Fruit fly (Drosophila melanogaster): ENCODE data around the gene CG10019.

CG10019 gene

dm6 chr2L:3789290-3790067 is 59.2 kb downstream of the CG10019 start (continued):
- TF ChIP-seq CG6792 (GFP tag; optimal IDR thresholded peaks at IDR 0.05) (peak; percentile 55), esn (GFP tag; optimal IDR thresholded peaks at IDR 0.05) (peak; percentile 76), Eip78C (GFP tag) (peak; percentile 89), CG7368 (GFP tag; optimal IDR thresholded peaks at IDR 0.05) (peak; percentile 43), Ets21C (GFP tag; optimal IDR thresholded peaks at IDR 0.05) (no peak), CG34406 (GFP tag; optimal IDR thresholded peaks at IDR 0.05) (peak; percentile 59), svp (GFP tag) (peak; percentile 69), Hr4 (GFP tag; optimal IDR thresholded peaks at IDR 0.05) (no peak), vri (GFP tag; optimal IDR thresholded peaks at IDR 0.05) (peak; percentile 30), CG3919 (GFP tag; optimal IDR thresholded peaks at IDR 0.05) (no peak), dsx (GFP tag; optimal IDR thresholded peaks at IDR 0.05; ENCODE audit: poor library complexity, severe bottlenecking) (no peak), lz (GFP tag; optimal IDR thresholded peaks at IDR 0.05) (peak; percentile 51), Sox14 (GFP tag; optimal IDR thresholded peaks at IDR 0.05) (peak; percentile 9), CG4318 (GFP tag; optimal IDR thresholded peaks at IDR 0.05) (peak; percentile 56), cyc (GFP tag; optimal IDR thresholded peaks at IDR 0.05) (peak; percentile 34), CG6808 (GFP tag; optimal IDR thresholded peaks at IDR 0.05) (no peak), topi (GFP tag; optimal IDR thresholded peaks at IDR 0.05) (no peak), Gug (GFP tag; IDR thresholded peaks at IDR 0.05) (peak; percentile 54; the same call in 1 of the 2 replicates), ss (GFP tag; optimal IDR thresholded peaks at IDR 0.05) (peak in 1 of 2 experiments; percentile 29), Hr39 (GFP tag; optimal IDR thresholded peaks at IDR 0.05) (no peak)

- peak; percentile 95 for TF ChIP-seq svp (GFP tag)
- TF ChIP-seq vri (GFP tag; optimal IDR thresholded peaks at IDR 0.05), result peak; percentile 92
- no peak for TF ChIP-seq pdm3 (GFP tag; optimal IDR thresholded peaks at IDR 0.05)
Observed at dm6 chr2L:3791629-3792028, 61.4 kb downstream of the CG10019 start.

dm6 chr2L:3802818-3803456 is 72.7 kb downstream of the CG10019 start:
- TF ChIP-seq vri (GFP tag; optimal IDR thresholded peaks at IDR 0.05) (peak; percentile 13), Eip78C (GFP tag) (peak; percentile 89), dsx (GFP tag; optimal IDR thresholded peaks at IDR 0.05; ENCODE audit: poor library complexity, severe bottlenecking) (peak; percentile 53), achi (GFP tag; optimal IDR thresholded peaks at IDR 0.05) (peak; percentile 66), lz (GFP tag; optimal IDR thresholded peaks at IDR 0.05) (peak; percentile 75), CG32006 (GFP tag; optimal IDR thresholded peaks at IDR 0.05) (peak; percentile 79), CG3919 (GFP tag; optimal IDR thresholded peaks at IDR 0.05) (peak; percentile 7), acj6 (GFP tag; optimal IDR thresholded peaks at IDR 0.05) (peak; percentile 76), Eip75B (GFP tag; optimal IDR thresholded peaks at IDR 0.05) (no peak), esn (GFP tag; optimal IDR thresholded peaks at IDR 0.05) (peak; percentile 81), CG16779 (tag; optimal IDR thresholded peaks at IDR 0.05) (no peak), CG6808 (GFP tag; optimal IDR thresholded peaks at IDR 0.05) (peak; percentile 55), svp (GFP tag) (no peak), CG4318 (GFP tag; optimal IDR thresholded peaks at IDR 0.05) (peak; percentile 40), Hr38 (GFP tag; optimal IDR thresholded peaks at IDR 0.05) (no peak), fd59A (GFP tag; optimal IDR thresholded peaks at IDR 0.05) (peak; percentile 42), Sox14 (GFP tag; optimal IDR thresholded peaks at IDR 0.05) (peak; percentile 31), CG10631 (GFP tag; optimal IDR thresholded peaks at IDR 0.05) (peak; percentile 65), CG9139 (GFP tag; optimal IDR thresholded peaks at IDR 0.05) (no peak), CG31627 (GFP tag; optimal IDR thresholded peaks at IDR 0.05) (peak; percentile 63), CG6792 (GFP tag; optimal IDR thresholded peaks at IDR 0.05) (no peak), spab (GFP tag; optimal IDR thresholded peaks at IDR 0.05) (no peak), CG6276 (GFP tag; optimal IDR thresholded peaks at IDR 0.05) (peak; percentile 57), CG10669 (GFP tag; optimal IDR thresholded peaks at IDR 0.05) (peak; percentile 8), OdsH (GFP tag; optimal IDR thresholded peaks at IDR 0.05) (peak; percentile 32), ss (GFP tag; optimal IDR thresholded peaks at IDR 0.05) (peak in 1 of 2 experiments; percentile 5), CG6163 (GFP tag; IDR thresholded peaks at IDR 0.05) (peak; percentile 90), Gug (GFP tag; IDR thresholded peaks at IDR 0.05) (peak; percentile 56), Sox102F (GFP tag; optimal IDR thresholded peaks at IDR 0.05) (peak; percentile 31), CG8319 (GFP tag; optimal IDR thresholded peaks at IDR 0.05) (peak; percentile 34), fd85E (GFP tag; optimal IDR thresholded peaks at IDR 0.05) (peak; percentile 21), CG8119 (GFP tag; IDR thresholded peaks at IDR 0.05) (peak; percentile 87), Blimp-1 (GFP tag; optimal IDR thresholded peaks at IDR 0.05) (no peak), CG8632 (GFP tag; optimal IDR thresholded peaks at IDR 0.05) (peak; percentile 56), dac (GFP tag; optimal IDR thresholded peaks at IDR 0.05) (peak; percentile 65)
